Worm (Caenorhabditis elegans) whole organism, late embryonic: ENCODE results near the gene sec-61.B.
A peak's percentile ranks its signal among the peaks of the same experiment; 100 is the strongest.

Experiments used
- C08G9.2 ChIP-seq: sonication (generic microtip); optimal IDR thresholded peaks from 2 replicates; lab custom pipeline; 2016; ENCODE audit warnings: mild to moderate bottlenecking, missing genetic modification characterization, moderate library complexity, missing compliant biosample characterization
- F13H6.1 ChIP-seq: sonication (generic microtip); optimal IDR thresholded peaks from 2 replicates; lab custom pipeline; 2016; ENCODE audit warnings: missing genetic modification characterization, missing compliant biosample characterization
- T23F11.4 ChIP-seq: fragments of 200-800 bp; sonication (Bioruptor generic); optimal IDR thresholded peaks from 2 replicates; lab custom pipeline; 2018; ENCODE audit warnings: mild to moderate bottlenecking, missing genetic modification characterization, missing compliant biosample characterization
- ama-1 ChIP-seq: fragments of 150-350 bp; optimal IDR thresholded peaks from 2 replicates; lab custom pipeline; 2014
- ceh-30 ChIP-seq: fragments of 150-350 bp; optimal IDR thresholded peaks from 2 replicates; lab custom pipeline; 2014; ENCODE audit warnings: missing biosample characterization, missing genetic modification characterization
- ets-4 ChIP-seq: sonication (generic microtip); optimal IDR thresholded peaks from 2 replicates; lab custom pipeline; 2016; ENCODE audit warnings: missing genetic modification characterization, missing compliant biosample characterization
- hlh-30 ChIP-seq: sonication (generic microtip); optimal IDR thresholded peaks from 2 replicates; lab custom pipeline; 2017; ENCODE audit warnings: antibody characterized with exemption, missing genetic modification characterization, missing compliant biosample characterization; ENCODE audit not compliant: insufficient read depth
- lin-11 ChIP-seq: fragments of 200-800 bp; sonication (Bioruptor generic); optimal IDR thresholded peaks from 2 replicates; lab custom pipeline; 2018; ENCODE audit warnings: mild to moderate bottlenecking, missing genetic modification characterization, missing compliant biosample characterization
- nfya-1 ChIP-seq: sonication (generic microtip); optimal IDR thresholded peaks from 2 replicates; lab custom pipeline; 2017; ENCODE audit warnings: missing genetic modification characterization, mild to moderate bottlenecking, missing compliant biosample characterization, antibody characterized with exemption, moderate library complexity
- nhr-11 ChIP-seq: fragments of 150-350 bp; optimal IDR thresholded peaks from 2 replicates; lab custom pipeline; 2014; ENCODE audit warnings: missing biosample characterization, missing genetic modification characterization
- pha-4 ChIP-seq: fragments of 150-350 bp; optimal IDR thresholded peaks from 2 replicates; lab custom pipeline; 2018; ENCODE audit warnings: missing biosample characterization, missing genetic modification reagents, missing genetic modification characterization
- pqm-1 ChIP-seq: sonication (generic microtip); optimal IDR thresholded peaks from 2 replicates; lab custom pipeline; 2016; ENCODE audit warnings: missing genetic modification characterization, missing compliant biosample characterization
- ttx-3 ChIP-seq: sonication (generic microtip); optimal IDR thresholded peaks from 2 replicates; lab custom pipeline; 2016; ENCODE audit warnings: missing genetic modification reagents, missing genetic modification characterization, missing compliant biosample characterization
- unc-86 ChIP-seq: sonication (generic microtip); optimal IDR thresholded peaks from 2 replicates; lab custom pipeline; 2016; ENCODE audit warnings: missing genetic modification characterization, missing compliant biosample characterization

ce11 chrIV:2408437-2408836, 20.0 kb upstream of the sec-61.B start:
- TF ChIP-seq ets-4, result peak; percentile 43
- no peak for TF ChIP-seq nhr-11 (tag; lab: Kevin White, UChicago)
- TF ChIP-seq pha-4 (tag; lab: Kevin White, UChicago), result no peak
- peak; percentile 87 for TF ChIP-seq unc-86 (tag; lab: Kevin White, UChicago)
- TF ChIP-seq nfya-1, result peak; percentile 85
- peak; percentile 76 for TF ChIP-seq C08G9.2 (tag; lab: Kevin White, UChicago)
- peak; percentile 80 for TF ChIP-seq F13H6.1 (tag; lab: Kevin White, UChicago)
- TF ChIP-seq ceh-30, result peak; percentile 83
- TF ChIP-seq pqm-1, result peak; percentile 83
- TF ChIP-seq ama-1 (lab: Kevin White, UChicago), result no peak
- TF ChIP-seq hlh-30 (tag; lab: Kevin White, UChicago), result peak; percentile 84
- peak; percentile 80 for TF ChIP-seq T23F11.4 (GFP tag; lab: Kevin White, UChicago)
- peak; percentile 73 for TF ChIP-seq lin-11
- peak; percentile 86 for TF ChIP-seq ttx-3 (tag; lab: Kevin White, UChicago)
